Worm (Caenorhabditis elegans): ENCODE data around the gene T05B4.9.

Gene T05B4.9

ce11 chrV:4101567-4101966 is 16.7 kb downstream of the T05B4.9 start, which contains the start of gene srj-40:
Gene srj-40 (plus strand): TSS chrV:4101867.
- TF ChIP-seq elt-3 (tag; optimal IDR thresholded peaks at IDR 0.05): no peak
- TF ChIP-seq mbf-1 (tag; optimal IDR thresholded peaks at IDR 0.05): no peak
- no peak for TF ChIP-seq nhr-10 (tag; optimal IDR thresholded peaks at IDR 0.05)

- TF ChIP-seq elt-3 (tag; optimal IDR thresholded peaks at IDR 0.05) (no peak), ama-1 (optimal IDR thresholded peaks at IDR 0.05) (no peak), zag-1 (tag; optimal IDR thresholded peaks at IDR 0.05) (no peak), ceh-82 (tag; optimal IDR thresholded peaks at IDR 0.05) (no peak), nhr-11 (tag; optimal IDR thresholded peaks at IDR 0.05) (no peak), F13H6.1 (tag; optimal IDR thresholded peaks at IDR 0.05) (no peak), egl-27 (tag; optimal IDR thresholded peaks at IDR 0.05) (no peak), ztf-1 (GFP tag; conservative IDR thresholded peaks at IDR 0.05) (no peak), nhr-21 (tag; optimal IDR thresholded peaks at IDR 0.05) (no peak), nhr-237 (tag; optimal IDR thresholded peaks at IDR 0.05) (no peak), fos-1 (tag; optimal IDR thresholded peaks at IDR 0.05) (no peak), ztf-11 (tag; optimal IDR thresholded peaks at IDR 0.05) (no peak), mdl-1 (tag; optimal IDR thresholded peaks at IDR 0.05) (no peak), crh-2 (tag; optimal IDR thresholded peaks at IDR 0.05) (no peak)
Measured at ce11 chrV:4094740-4095139, 23.5 kb downstream of the T05B4.9 start, which contains the start of gene nhr-181. Gene nhr-181 (plus strand): TSS chrV:4095040.

- TF ChIP-seq C34F6.9 (tag; optimal IDR thresholded peaks at IDR 0.05) (no peak), nhr-237 (tag; optimal IDR thresholded peaks at IDR 0.05) (no peak), nhr-6 (tag; optimal IDR thresholded peaks at IDR 0.05) (no peak), zag-1 (tag; optimal IDR thresholded peaks at IDR 0.05) (no peak), lin-13 (GFP tag; optimal IDR thresholded peaks at IDR 0.05) (no peak), blmp-1 (tag; optimal IDR thresholded peaks at IDR 0.05; ENCODE audit: insufficient read depth) (no peak), nhr-21 (tag; optimal IDR thresholded peaks at IDR 0.05) (no peak), alr-1 (tag; optimal IDR thresholded peaks at IDR 0.05) (no peak), aly-2 (tag; optimal IDR thresholded peaks at IDR 0.05) (no peak), nhr-10 (tag; optimal IDR thresholded peaks at IDR 0.05) (no peak), ceh-82 (tag; optimal IDR thresholded peaks at IDR 0.05) (no peak), unc-39 (tag; optimal IDR thresholded peaks at IDR 0.05) (no peak), mdl-1 (tag; optimal IDR thresholded peaks at IDR 0.05) (no peak), lin-11 (tag; optimal IDR thresholded peaks at IDR 0.05) (no peak), egl-27 (tag; optimal IDR thresholded peaks at IDR 0.05) (no peak), fos-1 (tag; optimal IDR thresholded peaks at IDR 0.05) (no peak), elt-1 (tag; optimal IDR thresholded peaks at IDR 0.05) (no peak), lin-39 (tag; optimal IDR thresholded peaks at IDR 0.05) (no peak)
Measured at ce11 chrV:4082952-4083351, 35.3 kb downstream of the T05B4.9 start, which contains the start of gene F38H12.5. Gene F38H12.5 (minus strand): TSS chrV:4083052.

ce11 chrV:4081283-4081682 is 36.9 kb downstream of the T05B4.9 start, which contains the start of gene srh-211:
Gene srh-211 (minus strand): TSS chrV:4081383.
- TF ChIP-seq ztf-1 (GFP tag; conservative IDR thresholded peaks at IDR 0.05) (no peak), Y55F3AM.14 (GFP tag; optimal IDR thresholded peaks at IDR 0.05) (no peak), lin-39 (tag; optimal IDR thresholded peaks at IDR 0.05) (no peak), blmp-1 (tag; optimal IDR thresholded peaks at IDR 0.05; ENCODE audit: insufficient read depth) (no peak), elt-1 (tag; optimal IDR thresholded peaks at IDR 0.05) (no peak), aly-2 (tag; optimal IDR thresholded peaks at IDR 0.05) (no peak), crh-2 (tag; optimal IDR thresholded peaks at IDR 0.05) (no peak), sem-4 (tag; optimal IDR thresholded peaks at IDR 0.05) (no peak)

ce11 chrV:4080546-4080945 is 37.7 kb downstream of the T05B4.9 start:
- TF ChIP-seq fos-1 (tag; optimal IDR thresholded peaks at IDR 0.05): no peak
- no peak for TF ChIP-seq lin-39 (tag; optimal IDR thresholded peaks at IDR 0.05)
- no peak for TF ChIP-seq nhr-21 (tag; optimal IDR thresholded peaks at IDR 0.05)
- no peak for TF ChIP-seq unc-55 (GFP tag; optimal IDR thresholded peaks at IDR 0.05)
- TF ChIP-seq skn-1 (tag; optimal IDR thresholded peaks at IDR 0.05): no peak
- TF ChIP-seq elt-1 (tag; optimal IDR thresholded peaks at IDR 0.05): no peak
- TF ChIP-seq lin-13 (GFP tag; optimal IDR thresholded peaks at IDR 0.05): no peak
- TF ChIP-seq F13H6.1 (tag; optimal IDR thresholded peaks at IDR 0.05): no peak
- TF ChIP-seq blmp-1 (tag; optimal IDR thresholded peaks at IDR 0.05; ENCODE audit: insufficient read depth): no peak
- TF ChIP-seq nhr-77 (tag; optimal IDR thresholded peaks at IDR 0.05): no peak
- TF ChIP-seq nhr-10 (tag; optimal IDR thresholded peaks at IDR 0.05): no peak
- no peak for TF ChIP-seq lsy-2 (tag; optimal IDR thresholded peaks at IDR 0.05)
- TF ChIP-seq zag-1 (tag; optimal IDR thresholded peaks at IDR 0.05): no peak
- no peak for TF ChIP-seq ama-1 (optimal IDR thresholded peaks at IDR 0.05)
- no peak for TF ChIP-seq Y55F3AM.14 (GFP tag; optimal IDR thresholded peaks at IDR 0.05)
- TF ChIP-seq elt-3 (tag; optimal IDR thresholded peaks at IDR 0.05): no peak
